Fruit fly (Drosophila melanogaster): ENCODE measurements around the gene CG3402.

CG3402 gene

dm6 chr3L:627819-628601 lies 24.7 kb downstream of the CG3402 start (continued):
- TF ChIP-seq CG7963 (GFP tag; IDR thresholded peaks at IDR 0.05; ENCODE audit: partially characterized antibody) (no peak), CG7271 (tag; optimal IDR thresholded peaks at IDR 0.05) (no peak), Usf (GFP tag; optimal IDR thresholded peaks at IDR 0.05) (no peak), Myb (GFP tag; optimal IDR thresholded peaks at IDR 0.05) (peak; percentile 17), gfzf (GFP tag; optimal IDR thresholded peaks at IDR 0.05) (peak; percentile 57), CG1529 (GFP tag; optimal IDR thresholded peaks at IDR 0.05) (no peak), CG6683 (GFP tag; optimal IDR thresholded peaks at IDR 0.05) (peak; percentile 38), CG2678 (tag; optimal IDR thresholded peaks at IDR 0.05) (peak; percentile 30), Dll (GFP tag; IDR thresholded peaks at IDR 0.05; ENCODE audit: partially characterized antibody) (no peak), caup (GFP tag; optimal IDR thresholded peaks at IDR 0.05; ENCODE audit: severe bottlenecking) (peak; percentile 36), CG43689 (GFP tag; IDR thresholded peaks at IDR 0.05) (no peak), Antp (GFP tag; optimal IDR thresholded peaks at IDR 0.05) (peak; percentile 50), bcd (GFP tag; optimal IDR thresholded peaks at IDR 0.05) (peak; percentile 19), org-1 (GFP tag; optimal IDR thresholded peaks at IDR 0.05) (peak; percentile 24), CG11093 (GFP tag; IDR thresholded peaks at IDR 0.05) (no peak), nom (GFP tag; optimal IDR thresholded peaks at IDR 0.05) (peak; percentile 55), mirr (GFP tag; optimal IDR thresholded peaks at IDR 0.05) (peak; percentile 97), CG30403 (GFP tag; optimal IDR thresholded peaks at IDR 0.05) (no peak), CG9876 (GFP tag; optimal IDR thresholded peaks at IDR 0.05) (peak; percentile 13), zen (tag; optimal IDR thresholded peaks at IDR 0.05) (no peak), dmrt99B (tag; optimal IDR thresholded peaks at IDR 0.05) (peak; percentile 39), CG10543 (GFP tag; optimal IDR thresholded peaks at IDR 0.05) (peak; percentile 100), Hsf (GFP tag; optimal IDR thresholded peaks at IDR 0.05) (peak; percentile 37), CG10209 (GFP tag; optimal IDR thresholded peaks at IDR 0.05) (peak; percentile 41), Oli (tag; optimal IDR thresholded peaks at IDR 0.05) (peak; percentile 29), CG10431 (GFP tag; optimal IDR thresholded peaks at IDR 0.05) (no peak), eyg (GFP tag; optimal IDR thresholded peaks at IDR 0.05) (no peak), CG7745 (tag; optimal IDR thresholded peaks at IDR 0.05) (no peak), CG8089 (GFP tag; optimal IDR thresholded peaks at IDR 0.05) (peak; percentile 15), chn (GFP tag; optimal IDR thresholded peaks at IDR 0.05) (peak; percentile 27), CG12071 (GFP tag; optimal IDR thresholded peaks at IDR 0.05) (peak; percentile 19), tio (GFP tag; optimal IDR thresholded peaks at IDR 0.05) (no peak), HLHmδ (GFP tag; optimal IDR thresholded peaks at IDR 0.05) (peak; percentile 75), pnt (GFP tag; optimal IDR thresholded peaks at IDR 0.05) (peak; percentile 16), ara (GFP tag; IDR thresholded peaks at IDR 0.05) (peak; percentile 33; the same call in 1 of the 2 replicates), CG1832 (GFP tag; optimal IDR thresholded peaks at IDR 0.05) (peak; percentile 74), seq (GFP tag; IDR thresholded peaks at IDR 0.05) (no peak; the same call in 1 of the 2 replicates), abd-A (tag; optimal IDR thresholded peaks at IDR 0.05) (peak; percentile 99), Ptx1 (GFP tag; IDR thresholded peaks at IDR 0.05) (peak; percentile 59; the same call in 1 of the 2 replicates), CG14965 (GFP tag; optimal IDR thresholded peaks at IDR 0.05; ENCODE audit: borderline replicate concordance) (no peak), twi (tag; optimal IDR thresholded peaks at IDR 0.05) (no peak), CG12236 (GFP tag; optimal IDR thresholded peaks at IDR 0.05) (no peak), rib (GFP tag; IDR thresholded peaks at IDR 0.05) (peak; percentile 82; the same call in 1 of the 2 replicates), sens (GFP tag) (peak; percentile 60), Trl (optimal IDR thresholded peaks at IDR 0.05) (peak; percentile 42 to 80), Trl (GFP tag; optimal IDR thresholded peaks at IDR 0.05) (no peak), grn (GFP tag; optimal IDR thresholded peaks at IDR 0.05) (peak; percentile 67), pita (GFP tag; optimal IDR thresholded peaks at IDR 0.05) (no peak), CG9609 (GFP tag; optimal IDR thresholded peaks at IDR 0.05) (peak; percentile 21)

Measured in whole organism, embryonic.